Worm (Caenorhabditis elegans) whole organism, mixed stage, embryonic: ENCODE data around the gene cash-1.

ENCODE experiments used
- blmp-1 ChIP-seq: fragments of 150-350 bp; optimal IDR thresholded peaks from 2 replicates; lab custom pipeline; 2014; ENCODE audit warnings: missing biosample characterization, missing genetic modification characterization
- ceh-39 ChIP-seq: fragments of 150-350 bp; optimal IDR thresholded peaks from 2 replicates; lab custom pipeline; 2014; ENCODE audit warnings: missing biosample characterization, missing genetic modification characterization
- ceh-43 ChIP-seq: fragments of 200-800 bp; sonication (Bioruptor generic); optimal IDR thresholded peaks from 2 replicates; lab custom pipeline; 2018; ENCODE audit warnings: mild to moderate bottlenecking, missing genetic modification characterization, moderate library complexity, missing compliant biosample characterization
- ceh-83 ChIP-seq: fragments of 200-800 bp; sonication (Bioruptor generic); optimal IDR thresholded peaks from 2 replicates; lab custom pipeline; 2018; ENCODE audit warnings: mild to moderate bottlenecking, missing genetic modification characterization, missing compliant biosample characterization
- cnd-1 ChIP-seq: fragments of 200-800 bp; sonication (Bioruptor generic); optimal IDR thresholded peaks from 2 replicates; lab custom pipeline; 2018; ENCODE audit warnings: mild to moderate bottlenecking, missing genetic modification characterization, missing compliant biosample characterization
- drap-1 ChIP-seq: fragments of 200-800 bp; sonication (Bioruptor generic); optimal IDR thresholded peaks from 3 replicates; lab custom pipeline; 2018; ENCODE audit warnings: mild to moderate bottlenecking, missing genetic modification characterization, missing compliant biosample characterization
- elt-1 ChIP-seq: sonication (generic microtip); optimal IDR thresholded peaks from 2 replicates; lab custom pipeline; 2017; ENCODE audit warnings: missing genetic modification characterization, mild to moderate bottlenecking, missing compliant biosample characterization, antibody characterized with exemption, moderate library complexity, borderline replicate concordance; ENCODE audit not compliant: insufficient read depth
- elt-3 ChIP-seq: fragments of 150-350 bp; optimal IDR thresholded peaks from 2 replicates; lab custom pipeline; 2014; ENCODE audit warnings: missing biosample characterization, missing genetic modification characterization
- flh-1 ChIP-seq: fragments of 200-800 bp; sonication (Bioruptor generic); optimal IDR thresholded peaks from 2 replicates; lab custom pipeline; 2018; ENCODE audit warnings: mild to moderate bottlenecking, missing genetic modification characterization, moderate library complexity, missing compliant biosample characterization
- ham-2 ChIP-seq: fragments of 200-800 bp; sonication (Bioruptor generic); optimal IDR thresholded peaks from 2 replicates; lab custom pipeline; 2018; ENCODE audit warnings: mild to moderate bottlenecking, missing genetic modification characterization, missing compliant biosample characterization
- hlh-1 ChIP-seq: fragments of 150-350 bp; optimal IDR thresholded peaks from 2 replicates; lab custom pipeline; 2014; ENCODE audit warnings: missing biosample characterization, missing genetic modification reagents, missing genetic modification characterization
- lin-13 ChIP-seq: fragments of 150-350 bp; optimal IDR thresholded peaks from 2 replicates; lab custom pipeline; 2014; ENCODE audit warnings: missing biosample characterization, missing genetic modification characterization
- lin-32 ChIP-seq: fragments of 200-800 bp; sonication (Bioruptor generic); optimal IDR thresholded peaks from 2 replicates; lab custom pipeline; 2018; ENCODE audit warnings: mild to moderate bottlenecking, missing genetic modification characterization, missing compliant biosample characterization
- lsy-2 ChIP-seq: fragments of 150-350 bp; optimal IDR thresholded peaks from 2 replicates; lab custom pipeline; 2014; ENCODE audit warnings: missing biosample characterization, missing genetic modification characterization
- mab-5 ChIP-seq: fragments of 150-350 bp; optimal IDR thresholded peaks from 2 replicates; lab custom pipeline; 2014; ENCODE audit warnings: missing biosample characterization, missing genetic modification characterization
- mep-1 ChIP-seq: fragments of 150-350 bp; optimal IDR thresholded peaks from 2 replicates; lab custom pipeline; 2017; ENCODE audit warnings: missing biosample characterization, missing genetic modification reagents, missing genetic modification characterization, inconsistent platforms
- mls-2 ChIP-seq: sonication (generic microtip); optimal IDR thresholded peaks from 2 replicates; lab custom pipeline; 2016; ENCODE audit warnings: mild to moderate bottlenecking, missing genetic modification characterization, moderate library complexity, missing compliant biosample characterization
- nhr-12 ChIP-seq: fragments of 150-350 bp; optimal IDR thresholded peaks from 2 replicates; lab custom pipeline; 2014; ENCODE audit warnings: missing biosample characterization, missing genetic modification characterization
- nhr-237 ChIP-seq: fragments of 150-350 bp; optimal IDR thresholded peaks from 2 replicates; lab custom pipeline; 2014; ENCODE audit warnings: missing biosample characterization, missing genetic modification characterization
- nhr-28 ChIP-seq: fragments of 150-350 bp; optimal IDR thresholded peaks from 2 replicates; lab custom pipeline; 2014; ENCODE audit warnings: missing biosample characterization, missing genetic modification characterization
- pha-4 ChIP-seq: fragments of 150-350 bp; optimal IDR thresholded peaks from 2 replicates; lab custom pipeline; 2018; ENCODE audit warnings: missing biosample characterization, missing genetic modification reagents, missing genetic modification characterization
- sem-2 ChIP-seq: fragments of 200-800 bp; sonication (Bioruptor generic); optimal IDR thresholded peaks from 2 replicates; lab custom pipeline; 2018; ENCODE audit warnings: mild to moderate bottlenecking, missing genetic modification characterization, missing compliant biosample characterization
- sptf-1 ChIP-seq: sonication (generic microtip); optimal IDR thresholded peaks from 2 replicates; lab custom pipeline; 2017; ENCODE audit warnings: mild to moderate bottlenecking, missing genetic modification characterization, moderate library complexity, missing compliant biosample characterization
- tbx-8 ChIP-seq: fragments of 200-800 bp; sonication (Bioruptor generic); optimal IDR thresholded peaks from 2 replicates; lab custom pipeline; 2018; ENCODE audit warnings: mild to moderate bottlenecking, missing genetic modification characterization, moderate library complexity, missing compliant biosample characterization
- unc-39 ChIP-seq: fragments of 150-350 bp; optimal IDR thresholded peaks from 2 replicates; lab custom pipeline; 2014; ENCODE audit warnings: missing biosample characterization, missing genetic modification characterization
- unc-62 ChIP-seq: fragments of 150-350 bp; optimal IDR thresholded peaks from 2 replicates; lab custom pipeline; 2014; ENCODE audit warnings: missing biosample characterization, missing genetic modification reagents, missing genetic modification characterization
- zip-8 ChIP-seq: fragments of 150-350 bp; optimal IDR thresholded peaks from 2 replicates; lab custom pipeline; 2014; ENCODE audit warnings: missing biosample characterization, missing genetic modification characterization
- ztf-11 ChIP-seq: fragments of 150-350 bp; optimal IDR thresholded peaks from 2 replicates; lab custom pipeline; 2014; ENCODE audit warnings: missing biosample characterization, missing genetic modification characterization

cash-1 gene

DNA sequence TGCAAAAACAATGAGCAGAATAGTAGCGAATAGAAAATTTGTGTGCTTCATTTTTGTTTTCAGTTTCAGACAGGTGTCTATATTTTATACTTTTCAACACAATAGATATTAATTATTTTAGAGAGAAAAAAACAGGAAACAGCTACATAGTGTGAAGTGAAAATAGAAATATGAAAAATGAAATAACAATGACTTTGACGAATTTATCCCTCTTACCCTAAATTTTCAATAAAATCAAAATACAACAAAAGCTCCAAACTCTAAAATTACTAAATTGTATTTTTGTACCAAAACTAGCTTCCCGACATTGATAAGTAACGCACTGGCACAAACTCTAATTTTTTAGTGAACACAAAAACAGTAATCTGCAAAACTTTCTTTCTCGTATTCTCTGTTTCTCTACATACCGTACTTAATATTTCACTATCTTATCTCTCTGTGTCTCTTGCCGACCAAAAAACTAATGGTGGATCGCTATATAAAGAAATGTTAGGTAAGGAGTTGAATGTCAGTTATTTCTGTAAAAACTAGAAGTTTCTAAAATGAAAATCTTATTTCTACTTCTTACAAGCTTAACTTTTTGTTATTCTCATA is 33.2 kb downstream of the cash-1 start, which contains the start of the genes col-151 and ugt-1:
Gene col-151, minus strand, starts transcription at position 51 of the 594 bp plus-strand sequence.
Gene ugt-1, plus strand, starts transcription at position 491 of the 594 bp plus-strand sequence.
- TF ChIP-seq hlh-1 (no peak), mep-1 (no peak), nhr-237 (tag; lab: Kevin White, UChicago) (no peak), ham-2 (no peak), lin-13 (no peak), flh-1 (GFP tag; lab: Kevin White, UChicago) (no peak), unc-39 (tag; lab: Kevin White, UChicago) (no peak), drap-1 (GFP tag; lab: Kevin White, UChicago) (no peak), ztf-11 (tag; lab: Kevin White, UChicago) (no peak), tbx-8 (no peak), nhr-28 (tag; lab: Kevin White, UChicago) (no peak), sptf-1 (no peak), ceh-43 (GFP tag; lab: Kevin White, UChicago) (no peak), elt-3 (tag; lab: Kevin White, UChicago) (no peak)

DNA sequence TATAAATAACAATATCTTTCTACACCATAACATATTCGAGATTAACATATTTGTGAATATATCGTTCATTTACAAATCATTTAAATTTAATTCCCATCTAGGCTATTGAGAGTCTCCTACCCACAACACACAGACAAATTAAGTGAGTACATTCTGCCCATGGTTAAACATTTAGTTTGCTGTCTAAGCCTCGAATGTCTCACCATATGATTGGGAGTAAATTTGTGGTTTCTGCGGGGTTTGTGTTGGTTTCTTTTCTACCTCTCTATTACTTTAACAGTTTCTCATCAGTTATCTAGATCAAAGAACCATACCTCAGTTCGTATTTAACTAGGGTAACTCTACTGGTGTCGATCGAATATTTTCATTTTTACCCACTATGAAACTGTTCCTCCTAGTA is 36.4 kb downstream of the cash-1 start, which contains the start of gene ugt-2:
Gene ugt-2, plus strand, starts transcription at position 371 of the 400 bp plus-strand sequence.
- no peak for TF ChIP-seq ham-2
- no peak for TF ChIP-seq nhr-12 (tag; lab: Kevin White, UChicago)
- TF ChIP-seq flh-1 (GFP tag; lab: Kevin White, UChicago) = no peak
- TF ChIP-seq lin-32 (GFP tag; lab: Kevin White, UChicago) = no peak
- TF ChIP-seq unc-62 = no peak
- TF ChIP-seq ceh-39 (tag; lab: Kevin White, UChicago) = no peak

DNA sequence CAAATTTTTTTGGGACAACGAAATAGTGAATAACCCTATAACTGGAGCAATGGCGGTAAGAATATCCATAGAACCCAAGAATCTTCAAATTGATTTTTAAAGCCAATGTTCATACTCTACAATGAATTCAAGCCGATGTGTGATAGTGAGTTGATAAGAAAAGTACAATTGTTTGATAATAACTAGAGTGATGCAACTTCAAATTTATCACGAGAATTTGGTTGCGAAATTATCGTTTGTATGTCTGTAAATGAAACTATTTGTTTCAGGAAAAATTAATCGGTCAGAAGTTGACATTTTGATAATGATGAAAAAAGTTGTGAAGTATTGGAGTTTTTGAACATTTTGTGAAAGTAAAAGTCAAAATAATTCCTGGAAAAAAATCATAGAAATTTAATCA is 37.2 kb downstream of the cash-1 start:
- TF ChIP-seq lsy-2 (tag; lab: Kevin White, UChicago) = no peak
- TF ChIP-seq drap-1 (GFP tag; lab: Kevin White, UChicago) = no peak
- no peak for TF ChIP-seq hlh-1
- TF ChIP-seq sem-2 (GFP tag; lab: Kevin White, UChicago) = no peak
- no peak for TF ChIP-seq zip-8 (tag; lab: Kevin White, UChicago)
- TF ChIP-seq cnd-1 (tag; lab: Kevin White, UChicago) = no peak
- no peak for TF ChIP-seq mls-2 (tag; lab: Kevin White, UChicago)

DNA sequence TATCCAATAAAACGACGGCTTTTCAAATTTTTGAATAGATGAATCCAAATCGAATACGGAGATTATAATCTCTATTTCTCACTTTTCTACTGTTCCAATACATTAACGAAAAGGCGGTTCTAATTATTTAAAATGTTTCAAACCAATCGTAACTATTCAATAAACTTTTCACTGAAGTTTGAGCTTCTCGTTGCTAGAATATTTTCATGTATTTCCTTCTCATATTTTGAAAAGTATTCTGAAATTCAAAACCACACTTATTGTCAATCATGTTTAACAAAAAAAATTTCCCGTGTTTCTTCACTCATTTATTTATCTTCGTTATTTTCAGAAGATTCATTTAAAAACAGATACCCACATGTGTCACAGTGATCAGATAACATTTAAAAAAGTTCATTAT is 40.7 kb downstream of the cash-1 start, which contains the start of gene F15H10.8:
Gene F15H10.8, minus strand, starts transcription at position 101 of the 400 bp plus-strand sequence.
- TF ChIP-seq nhr-237 (tag; lab: Kevin White, UChicago) (no peak), hlh-1 (no peak), zip-8 (tag; lab: Kevin White, UChicago) (no peak), drap-1 (GFP tag; lab: Kevin White, UChicago) (no peak)

DNA sequence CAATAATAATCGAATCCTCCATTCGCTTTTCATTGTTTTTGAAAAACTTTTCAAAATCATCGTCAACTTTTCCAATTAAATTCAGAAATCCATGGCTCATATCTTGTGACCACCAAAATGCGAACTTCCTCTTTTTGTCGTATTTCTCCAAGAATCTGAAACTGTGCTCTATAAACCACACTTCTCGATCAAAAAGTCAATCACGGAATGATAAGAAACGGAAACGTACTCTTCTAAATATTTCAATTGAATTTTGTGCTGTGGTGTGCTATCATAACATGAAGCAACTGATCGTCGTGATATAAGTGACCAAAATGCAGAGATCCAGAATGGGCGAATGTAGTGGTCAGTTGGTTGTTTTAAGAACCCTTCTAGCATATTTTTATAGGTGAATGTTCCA is 42.6 kb downstream of the cash-1 start:
- no peak for TF ChIP-seq sptf-1
- TF ChIP-seq ceh-83 (GFP tag; lab: Kevin White, UChicago) = no peak
- TF ChIP-seq tbx-8 = no peak
- no peak for TF ChIP-seq ceh-43 (GFP tag; lab: Kevin White, UChicago)
- no peak for TF ChIP-seq lin-13
- no peak for TF ChIP-seq flh-1 (GFP tag; lab: Kevin White, UChicago)
- no peak for TF ChIP-seq mab-5 (tag; lab: Kevin White, UChicago)
- no peak for TF ChIP-seq ham-2
- TF ChIP-seq ztf-11 (tag; lab: Kevin White, UChicago) = no peak
- TF ChIP-seq nhr-12 (tag; lab: Kevin White, UChicago) = no peak
- TF ChIP-seq ceh-39 (tag; lab: Kevin White, UChicago) = no peak
- no peak for TF ChIP-seq nhr-28 (tag; lab: Kevin White, UChicago)
- TF ChIP-seq elt-1 (tag; lab: Kevin White, UChicago) = no peak
- no peak for TF ChIP-seq lin-32 (GFP tag; lab: Kevin White, UChicago)
- TF ChIP-seq pha-4 = no peak

DNA sequence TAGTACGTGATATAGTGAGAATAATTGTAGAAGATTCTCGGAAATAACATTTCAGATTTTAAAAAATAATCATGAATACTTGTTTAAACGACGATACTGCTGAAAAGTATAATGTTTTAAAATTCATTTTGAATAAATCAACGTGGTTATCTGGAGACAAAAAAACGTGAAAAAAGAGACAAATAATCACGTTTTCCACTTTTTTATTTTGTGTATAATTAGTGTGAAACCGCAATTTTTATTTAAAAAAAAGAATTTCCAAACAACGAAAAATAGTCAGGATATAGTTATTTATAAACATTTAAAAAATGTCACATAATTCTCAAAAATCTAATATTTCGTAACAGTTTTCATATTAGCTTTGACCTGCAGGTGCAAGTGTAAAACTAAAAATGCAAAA is 44.3 kb downstream of the cash-1 start, which contains the start of gene F15H10.7:
Gene F15H10.7, minus strand, starts transcription at position 101 of the 400 bp plus-strand sequence.
- TF ChIP-seq cnd-1 (tag; lab: Kevin White, UChicago) (no peak), nhr-237 (tag; lab: Kevin White, UChicago) (no peak), lsy-2 (tag; lab: Kevin White, UChicago) (no peak), drap-1 (GFP tag; lab: Kevin White, UChicago) (no peak), blmp-1 (no peak), ham-2 (no peak)
